Fruit fly (Drosophila melanogaster) whole organism, adult: Measurements from ENCODE around the gene Top2.

Experiments
- CG11617 ChIP-seq: fragments of 200-800 bp; sonication (Bioruptor generic); optimal IDR thresholded peaks from 2 replicates; lab custom pipeline; 2017; ENCODE audit warnings: mild to moderate bottlenecking, missing biosample characterization, missing genetic modification reagents, missing genetic modification characterization
- CG12768 ChIP-seq: fragments of 200-800 bp; sonication (Bioruptor generic); optimal IDR thresholded peaks from 2 replicates; lab custom pipeline; 2017; ENCODE audit warnings: missing biosample characterization, missing genetic modification characterization, mild to moderate bottlenecking, moderate library complexity, missing genetic modification reagents
- CG1620 ChIP-seq: fragments of 200-800 bp; sonication (Bioruptor generic); optimal IDR thresholded peaks from 2 replicates; lab custom pipeline; 2016; ENCODE audit warnings: missing biosample characterization, missing genetic modification characterization
- Clk ChIP-seq: fragments of 200-800 bp; sonication (Bioruptor generic); optimal IDR thresholded peaks from 2 replicates; lab custom pipeline; 2017; ENCODE audit warnings: missing biosample characterization, missing genetic modification characterization
- Crg-1 ChIP-seq: fragments of 200-800 bp; sonication (Bioruptor generic); optimal IDR thresholded peaks from 2 replicates; lab custom pipeline; 2016; ENCODE audit warnings: missing biosample characterization, missing genetic modification characterization
- bab1 ChIP-seq: fragments of 200-800 bp; sonication (Bioruptor generic); optimal IDR thresholded peaks from 3 replicates; lab custom pipeline; 2019; ENCODE audit warnings: missing biosample characterization, mild to moderate bottlenecking, missing genetic modification characterization, moderate library complexity
- kay ChIP-seq: fragments of 200-800 bp; sonication (Bioruptor generic); peaks from one replicate; lab custom pipeline; 2016; ENCODE audit warnings: missing biosample characterization, missing genetic modification characterization, borderline replicate concordance

DNA sequence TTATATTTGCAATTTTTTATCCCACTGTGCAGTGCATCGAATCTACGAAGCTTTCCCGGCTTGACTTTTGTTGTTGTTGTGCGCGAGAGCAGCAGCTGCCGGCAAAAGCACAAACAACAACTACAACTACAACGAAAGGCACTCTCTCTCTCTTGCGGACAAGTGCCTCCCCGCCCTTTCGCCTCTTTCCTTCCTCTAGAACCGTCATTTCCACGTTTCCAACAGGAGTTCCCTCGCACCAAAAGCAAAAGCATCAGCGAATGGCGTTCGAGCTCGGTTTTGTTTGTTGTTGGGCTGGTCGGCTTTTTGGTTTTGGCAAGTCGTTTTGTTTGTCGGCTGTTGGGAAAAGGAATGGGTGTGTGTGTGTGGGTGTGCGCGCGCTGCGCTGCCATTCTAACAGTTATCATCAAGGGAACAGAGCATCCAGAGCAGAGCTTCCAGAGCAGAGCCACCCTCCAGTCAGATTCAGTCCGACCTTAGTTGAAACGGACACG is 10.6 kb upstream of the Top2 start, which contains the start of gene tj:
- TF ChIP-seq kay (GFP tag; lab: Kevin White, UChicago): no peak
- TF ChIP-seq Crg-1: no peak
- no peak for TF ChIP-seq CG1620 (GFP tag; lab: Kevin White, UChicago)
- TF ChIP-seq Clk (GFP tag; lab: Kevin White, UChicago): no peak
- TF ChIP-seq bab1 (GFP tag; lab: Kevin White, UChicago): no peak
- TF ChIP-seq CG11617 (GFP tag; lab: Kevin White, UChicago): no peak
- no peak for TF ChIP-seq CG12768
